Fruit fly (Drosophila melanogaster) whole organism, embryonic: ENCODE measurements around the gene Cpr78Cb.

Experiments
- B-H1 ChIP-seq: fragments of 200-800 bp; sonication (Bioruptor generic); IDR thresholded peaks from 3 replicates; pipeline ENCODE4 v1.3.6; 2022; ENCODE audit warnings: missing biosample characterization, missing genetic modification characterization
- CG10431 ChIP-seq: fragments of 200-800 bp; sonication (Bioruptor generic); optimal IDR thresholded peaks from 3 replicates; lab custom pipeline; 2018; ENCODE audit warnings: missing biosample characterization, mild to moderate bottlenecking, missing genetic modification characterization
- CG11456 ChIP-seq: fragments of 200-800 bp; sonication (Bioruptor generic); IDR thresholded peaks from 3 replicates; pipeline ENCODE4 v1.3.6; 2022; ENCODE audit warnings: missing biosample characterization, missing genetic modification characterization
- CG12071 ChIP-seq: fragments of 200-800 bp; sonication (Bioruptor generic); optimal IDR thresholded peaks from 3 replicates; lab custom pipeline; 2018; ENCODE audit warnings: missing biosample characterization, mild to moderate bottlenecking, missing genetic modification characterization
- CG12219 ChIP-seq: fragments of 200-800 bp; sonication (Bioruptor generic); optimal IDR thresholded peaks from 3 replicates; lab custom pipeline; 2018; ENCODE audit warnings: missing biosample characterization, mild to moderate bottlenecking, missing genetic modification characterization
- CG13287 ChIP-seq: fragments of 200-800 bp; sonication (Bioruptor generic); IDR thresholded peaks from 2 replicates; pipeline ENCODE4 v1.3.6; 2022; ENCODE audit warnings: missing biosample characterization, missing genetic modification characterization; ENCODE audit not compliant: partially characterized antibody
- CG1603 ChIP-seq: fragments of 200-800 bp; sonication (Bioruptor generic); optimal IDR thresholded peaks from 2 replicates; lab custom pipeline; 2019; ENCODE audit warnings: missing biosample characterization, mild to moderate bottlenecking, missing genetic modification characterization, moderate library complexity
- CG16813 ChIP-seq: fragments of 200-800 bp; sonication (Bioruptor generic); IDR thresholded peaks from 3 replicates; pipeline ENCODE4 v1.3.6; 2022; ENCODE audit warnings: missing biosample characterization, missing genetic modification characterization; ENCODE audit not compliant: partially characterized antibody
- CG2116 ChIP-seq: fragments of 200-800 bp; sonication (Bioruptor generic); optimal IDR thresholded peaks from 3 replicates; lab custom pipeline; 2018; ENCODE audit warnings: missing biosample characterization, mild to moderate bottlenecking, missing genetic modification characterization
- CG30403 ChIP-seq: fragments of 200-800 bp; sonication (Bioruptor generic); optimal IDR thresholded peaks from 3 replicates; lab custom pipeline; 2016; ENCODE audit warnings: missing biosample characterization, missing genetic modification characterization
- CG3065 ChIP-seq: fragments of 200-800 bp; sonication (Bioruptor generic); optimal IDR thresholded peaks from 2 replicates; lab custom pipeline; 2016; ENCODE audit warnings: missing biosample characterization, missing genetic modification characterization
- CG42726 ChIP-seq: fragments of 200-800 bp; sonication (Bioruptor generic); IDR thresholded peaks from 2 replicates; pipeline ENCODE4 v1.3.6; 2022; ENCODE audit warnings: missing biosample characterization, missing genetic modification characterization; ENCODE audit not compliant: partially characterized antibody
- CG7839 ChIP-seq: fragments of 200-800 bp; sonication (Bioruptor generic); optimal IDR thresholded peaks from 3 replicates; lab custom pipeline; 2018; ENCODE audit warnings: missing biosample characterization, mild to moderate bottlenecking, missing genetic modification characterization, moderate library complexity
- CG8388 ChIP-seq: fragments of 200-800 bp; sonication (Bioruptor generic); optimal IDR thresholded peaks from 2 replicates; lab custom pipeline; 2019; ENCODE audit warnings: missing biosample characterization, mild to moderate bottlenecking, missing genetic modification characterization, moderate library complexity
- CTCF ChIP-seq: fragments of 200-800 bp; sonication (Bioruptor generic); optimal IDR thresholded peaks from 2 replicates; lab custom pipeline; 2017; ENCODE audit warnings: missing biosample characterization, mild to moderate bottlenecking, missing genetic modification characterization, moderate library complexity
- Dll ChIP-seq: fragments of 200-800 bp; sonication (Bioruptor generic); IDR thresholded peaks from 4 replicates; pipeline ENCODE4 v1.3.6; 2022; ENCODE audit warnings: missing biosample characterization, missing genetic modification characterization; ENCODE audit not compliant: partially characterized antibody
- Dref ChIP-seq: fragments of 200-800 bp; sonication (Bioruptor generic); IDR thresholded peaks from 2 replicates; pipeline ENCODE4 v1.3.6; 2022; ENCODE audit warnings: missing biosample characterization, missing genetic modification characterization
- Ets65A ChIP-seq: fragments of 200-800 bp; sonication (Bioruptor generic); peaks from one replicate; lab custom pipeline; 2016; ENCODE audit warnings: missing biosample characterization, missing genetic modification characterization
- MESR4 ChIP-seq: fragments of 200-800 bp; sonication (Bioruptor generic); optimal IDR thresholded peaks from 2 replicates; lab custom pipeline; 2018; ENCODE audit warnings: missing biosample characterization, mild to moderate bottlenecking, missing genetic modification characterization, moderate library complexity
- Max ChIP-seq: fragments of 200-800 bp; sonication (Bioruptor generic); optimal IDR thresholded peaks from 2 replicates; lab custom pipeline; 2016; ENCODE audit warnings: missing biosample characterization, mild to moderate bottlenecking, missing genetic modification characterization
- Med ChIP-seq: fragments of 200-800 bp; sonication (Bioruptor generic); peaks from one replicate; lab custom pipeline; 2016; ENCODE audit warnings: missing biosample characterization, missing genetic modification characterization, mild to moderate bottlenecking, inconsistent platforms, moderate library complexity
- Myb ChIP-seq: fragments of 200-800 bp; sonication (Bioruptor generic); optimal IDR thresholded peaks from 2 replicates; lab custom pipeline; 2016; ENCODE audit warnings: missing biosample characterization, missing genetic modification characterization
- Spps ChIP-seq: fragments of 200-800 bp; sonication (Bioruptor generic); optimal IDR thresholded peaks from 2 replicates; lab custom pipeline; 2018; ENCODE audit warnings: missing biosample characterization, mild to moderate bottlenecking, missing genetic modification characterization
- Sry-β ChIP-seq: fragments of 200-800 bp; sonication (Bioruptor generic); optimal IDR thresholded peaks from 2 replicates; lab custom pipeline; 2018; ENCODE audit warnings: missing biosample characterization, mild to moderate bottlenecking, missing genetic modification characterization, moderate library complexity
- Taf1 ChIP-seq: fragments of 200-800 bp; sonication (Bioruptor generic); IDR thresholded peaks from 2 replicates; pipeline ENCODE4 v1.3.6; 2022; ENCODE audit warnings: missing biosample characterization, missing genetic modification characterization
- YL-1 ChIP-seq: fragments of 200-800 bp; sonication (Bioruptor generic); optimal IDR thresholded peaks from 3 replicates; lab custom pipeline; 2017; ENCODE audit warnings: missing biosample characterization, mild to moderate bottlenecking, missing genetic modification characterization
- amos ChIP-seq: fragments of 200-800 bp; sonication (Bioruptor generic); IDR thresholded peaks from 2 replicates; pipeline ENCODE4 v1.3.6; 2022; ENCODE audit warnings: missing biosample characterization, missing genetic modification characterization; ENCODE audit not compliant: partially characterized antibody
- bbx ChIP-seq: fragments of 200-800 bp; sonication (Bioruptor generic); IDR thresholded peaks from 2 replicates; pipeline ENCODE4 v1.3.6; 2022; ENCODE audit warnings: missing biosample characterization, missing genetic modification characterization; ENCODE audit not compliant: partially characterized antibody
- crol ChIP-seq: fragments of 200-800 bp; sonication (Bioruptor generic); IDR thresholded peaks from 2 replicates; pipeline ENCODE4 v1.3.6; 2022; ENCODE audit warnings: missing biosample characterization, missing genetic modification characterization
- cwo ChIP-seq: fragments of 200-800 bp; sonication (Bioruptor generic); optimal IDR thresholded peaks from 3 replicates; lab custom pipeline; 2017; ENCODE audit warnings: missing biosample characterization, missing genetic modification characterization, mild to moderate bottlenecking, moderate library complexity, missing genetic modification reagents
- dm ChIP-seq: fragments of 200-800 bp; sonication (Bioruptor generic); optimal IDR thresholded peaks from 3 replicates; lab custom pipeline; 2016; ENCODE audit warnings: missing biosample characterization, missing genetic modification characterization
- dysf ChIP-seq: fragments of 200-800 bp; sonication (Bioruptor generic); IDR thresholded peaks from 3 replicates; pipeline ENCODE4 v1.3.6; 2022; ENCODE audit warnings: missing biosample characterization, missing genetic modification characterization
- ken ChIP-seq: fragments of 200-800 bp; sonication (Bioruptor generic); IDR thresholded peaks from 3 replicates; pipeline ENCODE4 v1.3.6; 2022; ENCODE audit warnings: missing biosample characterization, missing genetic modification characterization
- knrl ChIP-seq: fragments of 200-800 bp; sonication (Bioruptor generic); IDR thresholded peaks from 3 replicates; pipeline ENCODE4 v1.3.6; 2022; ENCODE audit warnings: missing biosample characterization, missing genetic modification characterization; ENCODE audit not compliant: partially characterized antibody
- nerfin-1 ChIP-seq: fragments of 200-800 bp; sonication (Bioruptor generic); optimal IDR thresholded peaks from 3 replicates; lab custom pipeline; 2019; ENCODE audit warnings: missing biosample characterization, mild to moderate bottlenecking, missing genetic modification characterization, moderate library complexity
- sd ChIP-seq: fragments of 200-800 bp; sonication (Bioruptor generic); optimal IDR thresholded peaks from 3 replicates; lab custom pipeline; 2018; ENCODE audit warnings: missing biosample characterization, mild to moderate bottlenecking, missing genetic modification characterization, moderate library complexity
- sens ChIP-seq: fragments of 200-800 bp; sonication (Bioruptor generic); peaks from one replicate; lab custom pipeline; 2016; ENCODE audit warnings: missing biosample characterization, missing genetic modification characterization
- sens-2 ChIP-seq: fragments of 200-800 bp; sonication (Bioruptor generic); IDR thresholded peaks from 2 replicates; pipeline ENCODE4 v1.3.6; 2022; ENCODE audit warnings: missing biosample characterization, missing genetic modification characterization
- so ChIP-seq: fragments of 200-800 bp; sonication (Bioruptor generic); IDR thresholded peaks from 3 replicates; pipeline ENCODE4 v1.3.6; 2022; ENCODE audit warnings: missing biosample characterization, missing genetic modification characterization
- stwl ChIP-seq: fragments of 200-800 bp; sonication (Bioruptor generic); optimal IDR thresholded peaks from 3 replicates; lab custom pipeline; 2018; ENCODE audit warnings: missing biosample characterization, mild to moderate bottlenecking, missing genetic modification characterization, moderate library complexity
- sug ChIP-seq: fragments of 200-800 bp; optimal IDR thresholded peaks from 2 replicates; lab custom pipeline; 2019; ENCODE audit warnings: missing biosample characterization, mild to moderate bottlenecking, missing genetic modification characterization, moderate library complexity
- tgo ChIP-seq: fragments of 200-800 bp; sonication (Bioruptor generic); IDR thresholded peaks from 3 replicates; pipeline ENCODE4 v1.3.6; 2022; ENCODE audit warnings: missing biosample characterization, missing genetic modification characterization
- tio ChIP-seq: fragments of 200-800 bp; sonication (Bioruptor generic); optimal IDR thresholded peaks from 2 replicates; lab custom pipeline; 2017; ENCODE audit warnings: missing biosample characterization, missing genetic modification characterization, inconsistent platforms
- zen2 ChIP-seq: fragments of 200-800 bp; sonication (Bioruptor generic); IDR thresholded peaks from 3 replicates; pipeline ENCODE4 v1.3.6; 2022; ENCODE audit warnings: missing biosample characterization, missing genetic modification characterization; ENCODE audit not compliant: partially characterized antibody
- zfh1 ChIP-seq: fragments of 200-800 bp; sonication (Bioruptor generic); IDR thresholded peaks from 3 replicates; pipeline ENCODE4 v1.3.6; 2022; ENCODE audit warnings: missing biosample characterization, missing genetic modification characterization

The Cpr78Cb gene

dm6 chr3L:21321807-21322503, 27.7 kb downstream of the Cpr78Cb start (continued):
- TF ChIP-seq nerfin-1 (tag; lab: Kevin White, UChicago) (no peak), CG30403 (GFP tag; lab: Kevin White, UChicago) (peak; percentile 10), sens (GFP tag; lab: Kevin White, UChicago) (peak; percentile 70), CG7839 (tag; lab: Kevin White, UChicago) (peak; percentile 49), cwo (GFP tag; lab: Kevin White, UChicago) (peak; percentile 24), sug (tag; lab: Kevin White, UChicago) (peak; percentile 41), Med (GFP tag; lab: Kevin White, UChicago) (peak; percentile 2)

dm6 chr3L:21324724-21325123, 30.4 kb downstream of the Cpr78Cb start:
- TF ChIP-seq tio (no peak), CG11456 (GFP tag; lab: Robert Waterston, UW) (0 out of 3 replicates have a peak, but pooled peaks have one; percentile 54), Ets65A (peak; percentile 50), Dref (0 out of 2 replicates have a peak, but pooled peaks have one; percentile 2), Myb (GFP tag; lab: Kevin White, UChicago) (no peak), Dll (GFP tag; lab: Robert Waterston, UW) (no peak), B-H1 (GFP tag; lab: Robert Waterston, UW) (no peak), ken (GFP tag; lab: Robert Waterston, UW) (0 out of 3 replicates have a peak, but pooled peaks have one; percentile 6)

dm6 chr3L:21334999-21335631, 40.8 kb downstream of the Cpr78Cb start, which contains the start of gene Tsr1:
Tsr1 (plus strand) TSS chr3L:21335215.
- TF ChIP-seq CG1603 (no peak), sens-2 (no peak), CG3065 (GFP tag; lab: Kevin White, UChicago) (no peak), Max (GFP tag; lab: Kevin White, UChicago) (peak; percentile 76), CG2116 (GFP tag; lab: Kevin White, UChicago) (peak; percentile 68), so (GFP tag; lab: Robert Waterston, UW) (no peak), zfh1 (GFP tag; lab: Robert Waterston, UW) (no peak), Spps (tag; lab: Kevin White, UChicago) (no peak), CG10431 (GFP tag; lab: Kevin White, UChicago) (no peak), CG12071 (GFP tag; lab: Kevin White, UChicago) (no peak), amos (GFP tag; lab: Robert Waterston, UW) (peak; percentile 93), dysf (GFP tag; lab: Robert Waterston, UW) (no peak), CG42726 (GFP tag; lab: Robert Waterston, UW) (peak; percentile 83), CG30403 (GFP tag; lab: Kevin White, UChicago) (no peak), knrl (peak; percentile 76; the same call in 2 of the 3 replicates), crol (GFP tag; lab: Robert Waterston, UW) (no peak), dm (GFP tag; lab: Kevin White, UChicago) (peak; percentile 96), Taf1 (GFP tag; lab: Robert Waterston, UW) (no peak), CG13287 (GFP tag; lab: Robert Waterston, UW) (peak; percentile 94), CG8388 (GFP tag; lab: Kevin White, UChicago) (no peak), zen2 (GFP tag; lab: Robert Waterston, UW) (peak; percentile 94), stwl (peak; percentile 43), CG12219 (GFP tag; lab: Kevin White, UChicago) (no peak), CG16813 (GFP tag; lab: Robert Waterston, UW) (peak; percentile 81), Sry-β (no peak), bbx (GFP tag; lab: Robert Waterston, UW) (peak; percentile 92), YL-1 (GFP tag; lab: Kevin White, UChicago) (peak; percentile 78), MESR4 (GFP tag; lab: Kevin White, UChicago) (peak; percentile 81), CTCF (GFP tag; lab: Kevin White, UChicago) (peak; percentile 12), sd (no peak), tgo (GFP tag; lab: Robert Waterston, UW) (no peak)
